Worm (Caenorhabditis elegans): ENCODE data around the gene gei-13.

DNA sequence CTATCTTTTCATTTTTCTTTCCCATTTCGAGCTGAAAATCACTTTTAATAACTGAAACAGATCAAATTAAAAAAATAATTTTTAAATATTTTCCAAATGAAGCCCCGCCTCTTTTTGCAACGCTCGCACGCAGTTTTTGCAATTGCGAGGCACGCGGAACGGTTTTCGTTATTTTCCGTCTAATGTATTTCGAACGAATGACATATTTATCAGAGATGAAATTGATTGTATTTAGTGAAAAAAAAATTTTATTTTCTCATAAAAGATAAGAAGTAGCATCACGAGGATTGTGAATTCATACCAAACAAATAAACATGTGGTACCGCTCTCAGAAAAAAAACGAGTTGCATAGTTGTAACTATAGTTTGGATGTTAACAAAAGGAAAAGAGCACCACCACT is 7.1 kb downstream of the gei-13 start, which contains the start of gene rpac-19:
- TF ChIP-seq ztf-1 (GFP tag; conservative IDR thresholded peaks at IDR 0.05) (no peak), nhr-11 (tag; optimal IDR thresholded peaks at IDR 0.05) (no peak), lin-39 (tag; optimal IDR thresholded peaks at IDR 0.05) (no peak), lin-13 (GFP tag; optimal IDR thresholded peaks at IDR 0.05) (peak; percentile 72), fos-1 (tag; optimal IDR thresholded peaks at IDR 0.05) (peak; percentile 4), unc-39 (tag; optimal IDR thresholded peaks at IDR 0.05) (no peak), nhr-12 (tag; optimal IDR thresholded peaks at IDR 0.05) (no peak)
